Worm (Caenorhabditis elegans): ENCODE measurements around the gene idi-1.

The idi-1 gene

DNA sequence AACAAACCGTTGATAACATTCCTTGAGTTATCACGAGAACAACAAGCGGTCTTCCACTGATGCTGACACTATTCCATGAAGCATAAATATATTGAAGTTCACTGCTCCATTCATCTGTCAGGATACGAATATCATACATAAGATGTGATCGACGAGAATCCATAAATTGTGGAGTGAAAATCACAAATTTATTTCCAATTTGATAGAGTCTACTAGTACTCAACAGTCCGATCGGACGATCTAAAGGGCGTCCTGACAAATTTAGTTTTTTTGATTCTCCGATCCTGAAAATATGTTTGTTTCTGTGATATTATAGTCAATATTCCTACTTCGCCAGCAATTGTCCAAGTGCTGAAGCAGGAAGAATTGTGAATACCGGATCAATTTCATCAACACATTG lies 50.7 kb downstream of the idi-1 start:
- TF ChIP-seq snpc-4 (tag; optimal IDR thresholded peaks at IDR 0.05) (no peak), skn-1 (tag; optimal IDR thresholded peaks at IDR 0.05) (no peak), nhr-25 (tag; optimal IDR thresholded peaks at IDR 0.05) (no peak), nhr-11 (tag; optimal IDR thresholded peaks at IDR 0.05) (no peak), nhr-237 (tag; optimal IDR thresholded peaks at IDR 0.05) (no peak), F13H6.1 (tag; optimal IDR thresholded peaks at IDR 0.05) (no peak), C34F6.9 (tag; optimal IDR thresholded peaks at IDR 0.05) (no peak)
